Worm (Caenorhabditis elegans) whole organism, young adult: ENCODE results near the gene ceh-27.

Experiments
- dpl-1 ChIP-seq: fragments of 150-350 bp; optimal IDR thresholded peaks from 2 replicates; lab custom pipeline; 2014; ENCODE audit warnings: missing biosample characterization, missing genetic modification reagents, missing genetic modification characterization
- lir-1 ChIP-seq: fragments of 200-800 bp; sonication (Bioruptor generic); conservative IDR thresholded peaks from 2 replicates; pipeline ENCODE4 v1.3.6; 2022; ENCODE audit warnings: missing genetic modification reagents, missing genetic modification characterization, missing compliant biosample characterization
- snpc-4 ChIP-seq, 5 experiments: fragments of 150-350 bp in 1 of 5; sonication (generic microtip) in 4 of 5; optimal IDR thresholded peaks; 2 replicates each; lab custom pipeline; 2014 to 2018; ENCODE audit warnings: missing genetic modification characterization in 5 of 5, missing biosample characterization in 3 of 5, antibody characterized with exemption in 2 of 5, mild to moderate bottlenecking in 2 of 5, missing compliant biosample characterization in 2 of 5, missing genotype in 2 of 5, moderate library complexity in 2 of 5, missing genetic modification reagents in 1 of 5

- TF ChIP-seq lir-1 (GFP tag; lab: Robert Waterston, UW), result no peak
- TF ChIP-seq dpl-1 (GFP tag; lab: Kevin White, UChicago), result no peak
- TF ChIP-seq snpc-4 (GFP tag; optimal IDR thresholded peaks at IDR 0.05; lab: Kevin White, UChicago), result no peak
- no peak for TF ChIP-seq snpc-4 (tag; optimal IDR thresholded peaks at IDR 0.05; lab: Kevin White, UChicago)
Measured at ce11 chrV:11648435-11648834, 16.5 kb downstream of the ceh-27 start.
